Fruit fly (Drosophila melanogaster) whole organism, embryonic: ENCODE measurements around the gene CG15353.

Source experiments
- CG11560 ChIP-seq: fragments of 200-800 bp; sonication (Bioruptor generic); IDR thresholded peaks from 3 replicates; pipeline ENCODE4 v1.3.6; 2022; ENCODE audit warnings: missing biosample characterization, missing genetic modification characterization
- CG12659 ChIP-seq: fragments of 200-800 bp; sonication (Bioruptor generic); optimal IDR thresholded peaks from 3 replicates; lab custom pipeline; 2017; ENCODE audit warnings: mild to moderate bottlenecking, missing biosample characterization, missing genetic modification reagents, missing genetic modification characterization
- CG13424 ChIP-seq: fragments of 200-800 bp; sonication (Bioruptor generic); optimal IDR thresholded peaks from 2 replicates; lab custom pipeline; 2019; ENCODE audit warnings: missing biosample characterization, mild to moderate bottlenecking, missing genetic modification characterization, moderate library complexity
- CG14014 ChIP-seq: fragments of 200-800 bp; sonication (Bioruptor generic); IDR thresholded peaks from 2 replicates; pipeline ENCODE4 v1.3.6; 2022; ENCODE audit warnings: missing biosample characterization, missing genetic modification characterization
- CG14860 ChIP-seq: fragments of 200-800 bp; sonication (Bioruptor generic); IDR thresholded peaks from 3 replicates; pipeline ENCODE4 v1.3.6; 2022; ENCODE audit warnings: missing biosample characterization, missing genetic modification characterization; ENCODE audit not compliant: partially characterized antibody
- CG14965 ChIP-seq: fragments of 200-800 bp; sonication (Bioruptor generic); optimal IDR thresholded peaks from 2 replicates; lab custom pipeline; 2016; ENCODE audit warnings: missing biosample characterization, missing genetic modification characterization, borderline replicate concordance
- CG15269 ChIP-seq: fragments of 200-800 bp; sonication (Bioruptor generic); optimal IDR thresholded peaks from 2 replicates; lab custom pipeline; 2018; ENCODE audit warnings: missing biosample characterization, mild to moderate bottlenecking, missing genetic modification characterization, moderate library complexity
- CG17359 ChIP-seq: fragments of 200-800 bp; sonication (Bioruptor generic); optimal IDR thresholded peaks from 3 replicates; lab custom pipeline; 2018; ENCODE audit warnings: missing biosample characterization, mild to moderate bottlenecking, missing genetic modification characterization, moderate library complexity
- CG17802 ChIP-seq: fragments of 200-800 bp; sonication (Bioruptor generic); optimal IDR thresholded peaks from 2 replicates; lab custom pipeline; 2018; ENCODE audit warnings: missing biosample characterization, mild to moderate bottlenecking, missing genetic modification characterization, moderate library complexity
- CG30403 ChIP-seq: fragments of 200-800 bp; sonication (Bioruptor generic); optimal IDR thresholded peaks from 3 replicates; lab custom pipeline; 2016; ENCODE audit warnings: missing biosample characterization, missing genetic modification characterization
- CG34224 ChIP-seq: fragments of 200-800 bp; sonication (Bioruptor generic); IDR thresholded peaks from 3 replicates; pipeline ENCODE4 v1.3.6; 2022; ENCODE audit warnings: missing biosample characterization, missing genetic modification characterization; ENCODE audit not compliant: partially characterized antibody
- CG6791 ChIP-seq: fragments of 200-800 bp; sonication (Bioruptor generic); IDR thresholded peaks from 3 replicates; pipeline ENCODE4 v1.3.6; 2022; ENCODE audit warnings: missing biosample characterization, missing genetic modification characterization; ENCODE audit not compliant: partially characterized antibody
- CG7271 ChIP-seq: fragments of 200-800 bp; sonication (Bioruptor generic); optimal IDR thresholded peaks from 2 replicates; lab custom pipeline; 2018; ENCODE audit warnings: missing biosample characterization, mild to moderate bottlenecking, missing genetic modification characterization, moderate library complexity
- CG7556 ChIP-seq: fragments of 200-800 bp; sonication (Bioruptor generic); optimal IDR thresholded peaks from 2 replicates; lab custom pipeline; 2017; ENCODE audit warnings: missing biosample characterization, mild to moderate bottlenecking, missing genetic modification characterization
- CG8359 ChIP-seq: fragments of 200-800 bp; sonication (Bioruptor generic); optimal IDR thresholded peaks from 2 replicates; lab custom pipeline; 2017; ENCODE audit warnings: missing biosample characterization, mild to moderate bottlenecking, missing genetic modification characterization, borderline replicate concordance
- CG9727 ChIP-seq: fragments of 200-800 bp; sonication (Bioruptor generic); optimal IDR thresholded peaks from 3 replicates; lab custom pipeline; 2017; ENCODE audit warnings: missing biosample characterization, mild to moderate bottlenecking, missing genetic modification characterization
- CG9797 ChIP-seq: fragments of 200-800 bp; sonication (Bioruptor generic); optimal IDR thresholded peaks from 3 replicates; lab custom pipeline; 2018; ENCODE audit warnings: missing biosample characterization, mild to moderate bottlenecking, missing genetic modification characterization
- CHES-1-like ChIP-seq: fragments of 200-800 bp; sonication (Bioruptor generic); optimal IDR thresholded peaks from 2 replicates; lab custom pipeline; 2016; ENCODE audit warnings: missing biosample characterization, missing genetic modification characterization
- Camta ChIP-seq: fragments of 200-800 bp; sonication (Bioruptor generic); optimal IDR thresholded peaks from 2 replicates; lab custom pipeline; 2016; ENCODE audit warnings: missing biosample characterization, missing genetic modification characterization
- CkIIα-i1 ChIP-seq: fragments of 200-800 bp; sonication (Bioruptor generic); IDR thresholded peaks from 2 replicates; pipeline ENCODE4 v1.3.6; 2022; ENCODE audit warnings: missing biosample characterization, missing genetic modification characterization
- Doc3 ChIP-seq: fragments of 200-800 bp; sonication (Bioruptor generic); IDR thresholded peaks from 3 replicates; pipeline ENCODE4 v1.3.6; 2022; ENCODE audit warnings: missing biosample characterization, missing genetic modification characterization; ENCODE audit not compliant: partially characterized antibody
- H15 ChIP-seq: fragments of 200-800 bp; sonication (Bioruptor generic); IDR thresholded peaks from 3 replicates; pipeline ENCODE4 v1.3.6; 2022; ENCODE audit warnings: missing biosample characterization, missing genetic modification characterization
- HHEX ChIP-seq: fragments of 200-800 bp; sonication (Bioruptor generic); optimal IDR thresholded peaks from 3 replicates; lab custom pipeline; 2017; ENCODE audit warnings: missing biosample characterization, mild to moderate bottlenecking, missing genetic modification characterization, missing genetic modification reagents
- Hr78 ChIP-seq, 2 experiments: fragments of 200-800 bp in 1 of 2; fragments of >200 bp in 1 of 2; sonication (Bioruptor generic) in 1 of 2; optimal IDR thresholded peaks; 2 replicates each; lab custom pipeline; 2017 to 2019; ENCODE audit warnings: missing biosample characterization in 2 of 2, missing genetic modification characterization in 2 of 2, mild to moderate bottlenecking in 1 of 2, moderate library complexity in 1 of 2
- MBD-R2 ChIP-seq: fragments of 200-800 bp; sonication (Bioruptor generic); IDR thresholded peaks from 2 replicates; pipeline ENCODE4 v1.3.6; 2022; ENCODE audit warnings: missing biosample characterization, missing genetic modification characterization
- NFAT ChIP-seq: fragments of 200-800 bp; sonication (Bioruptor generic); IDR thresholded peaks from 2 replicates; pipeline ENCODE4 v1.3.6; 2022; ENCODE audit warnings: missing biosample characterization, missing genetic modification characterization
- Pdp1 ChIP-seq, 2 experiments: fragments of 200-800 bp; sonication (Bioruptor generic); optimal IDR thresholded peaks; 3 replicates each; lab custom pipeline; 2016; ENCODE audit warnings: missing biosample characterization in 2 of 2, missing genetic modification characterization in 2 of 2, mild to moderate bottlenecking in 1 of 2, moderate library complexity in 1 of 2
- amos ChIP-seq: fragments of 200-800 bp; sonication (Bioruptor generic); IDR thresholded peaks from 2 replicates; pipeline ENCODE4 v1.3.6; 2022; ENCODE audit warnings: missing biosample characterization, missing genetic modification characterization; ENCODE audit not compliant: partially characterized antibody
- ato ChIP-seq: fragments of 200-800 bp; sonication (Bioruptor generic); IDR thresholded peaks from 2 replicates; pipeline ENCODE4 v1.3.6; 2022; ENCODE audit warnings: missing biosample characterization, missing genetic modification characterization; ENCODE audit not compliant: partially characterized antibody
- bbx ChIP-seq: fragments of 200-800 bp; sonication (Bioruptor generic); IDR thresholded peaks from 2 replicates; pipeline ENCODE4 v1.3.6; 2022; ENCODE audit warnings: missing biosample characterization, missing genetic modification characterization; ENCODE audit not compliant: partially characterized antibody
- bsh ChIP-seq, 2 experiments: fragments of 200-800 bp; sonication (Bioruptor generic); optimal IDR thresholded peaks; 2 replicates each; lab custom pipeline; 2017 to 2018; ENCODE audit warnings: mild to moderate bottlenecking in 2 of 2, missing biosample characterization in 2 of 2, missing genetic modification characterization in 2 of 2, moderate library complexity in 1 of 2
- esg ChIP-seq: fragments of 200-800 bp; sonication (Bioruptor generic); conservative IDR thresholded peaks from 2 replicates; pipeline ENCODE4 v1.3.6; 2022; ENCODE audit warnings: missing biosample characterization, missing genetic modification characterization
- gem ChIP-seq: fragments of 200-800 bp; sonication (Bioruptor generic); optimal IDR thresholded peaks from 2 replicates; lab custom pipeline; 2019; ENCODE audit warnings: missing biosample characterization, mild to moderate bottlenecking, missing genetic modification characterization, moderate library complexity
- hb ChIP-seq: fragments of 200-800 bp; sonication (Bioruptor generic); IDR thresholded peaks from 3 replicates; pipeline ENCODE4 v1.3.6; 2022; ENCODE audit warnings: missing biosample characterization, missing genetic modification characterization; ENCODE audit not compliant: partially characterized antibody
- jing ChIP-seq: fragments of 200-800 bp; sonication (Bioruptor generic); optimal IDR thresholded peaks from 2 replicates; lab custom pipeline; 2018; ENCODE audit warnings: missing biosample characterization, mild to moderate bottlenecking, missing genetic modification characterization
- klu ChIP-seq: fragments of 200-800 bp; sonication (Bioruptor generic); IDR thresholded peaks from 2 replicates; pipeline ENCODE4 v1.3.6; 2022; ENCODE audit warnings: missing biosample characterization, missing genetic modification characterization
- knrl ChIP-seq: fragments of 200-800 bp; sonication (Bioruptor generic); IDR thresholded peaks from 3 replicates; pipeline ENCODE4 v1.3.6; 2022; ENCODE audit warnings: missing biosample characterization, missing genetic modification characterization; ENCODE audit not compliant: partially characterized antibody
- nom ChIP-seq: fragments of 200-800 bp; sonication (Bioruptor generic); optimal IDR thresholded peaks from 2 replicates; lab custom pipeline; 2017; ENCODE audit warnings: missing biosample characterization, missing genetic modification characterization, mild to moderate bottlenecking, moderate library complexity, missing genetic modification reagents
- sd ChIP-seq: fragments of 200-800 bp; sonication (Bioruptor generic); optimal IDR thresholded peaks from 3 replicates; lab custom pipeline; 2018; ENCODE audit warnings: missing biosample characterization, mild to moderate bottlenecking, missing genetic modification characterization, moderate library complexity
- sima ChIP-seq: fragments of 200-800 bp; sonication (Bioruptor generic); optimal IDR thresholded peaks from 2 replicates; lab custom pipeline; 2016; ENCODE audit warnings: missing biosample characterization, missing genetic modification characterization
- slou ChIP-seq: fragments of 200-800 bp; sonication (Bioruptor generic); optimal IDR thresholded peaks from 3 replicates; lab custom pipeline; 2016; ENCODE audit warnings: missing biosample characterization, missing genetic modification characterization
- sr ChIP-seq: fragments of 200-800 bp; sonication (Bioruptor generic); IDR thresholded peaks from 3 replicates; pipeline ENCODE4 v1.3.6; 2022; ENCODE audit warnings: missing biosample characterization, missing genetic modification characterization
- stwl ChIP-seq: fragments of 200-800 bp; sonication (Bioruptor generic); optimal IDR thresholded peaks from 3 replicates; lab custom pipeline; 2018; ENCODE audit warnings: missing biosample characterization, mild to moderate bottlenecking, missing genetic modification characterization, moderate library complexity
- tgo ChIP-seq: fragments of 200-800 bp; sonication (Bioruptor generic); IDR thresholded peaks from 3 replicates; pipeline ENCODE4 v1.3.6; 2022; ENCODE audit warnings: missing biosample characterization, missing genetic modification characterization
- ttk ChIP-seq: fragments of 200-800 bp; sonication (Bioruptor generic); IDR thresholded peaks from 2 replicates; pipeline ENCODE4 v2.1.2; 2022; ENCODE audit warnings: missing biosample characterization, missing genetic modification characterization
- twi ChIP-seq: fragments of 200-800 bp; optimal IDR thresholded peaks from 2 replicates; lab custom pipeline; 2019; ENCODE audit warnings: missing biosample characterization, mild to moderate bottlenecking, missing genetic modification characterization, moderate library complexity
- vvl ChIP-seq: fragments of 200-800 bp; sonication (Bioruptor generic); IDR thresholded peaks from 2 replicates; pipeline ENCODE4 v1.3.6; 2022; ENCODE audit warnings: missing biosample characterization, missing genetic modification characterization
- wek ChIP-seq: fragments of 200-800 bp; sonication (Bioruptor generic); optimal IDR thresholded peaks from 3 replicates; lab custom pipeline; 2018; ENCODE audit warnings: missing biosample characterization, mild to moderate bottlenecking, missing genetic modification characterization, moderate library complexity
- z ChIP-seq: fragments of 200-800 bp; sonication (Bioruptor generic); IDR thresholded peaks from 3 replicates; pipeline ENCODE4 v1.3.6; 2022; ENCODE audit warnings: missing biosample characterization, missing genetic modification characterization

The CG15353 gene

dm6 chr2L:2013057-2013456 lies 6.1 kb upstream of the CG15353 start:
- TF ChIP-seq bsh (GFP tag; optimal IDR thresholded peaks at IDR 0.05; lab: Kevin White, UChicago) (no peak), CG17359 (tag; lab: Kevin White, UChicago) (no peak), slou (no peak), CG6791 (GFP tag; lab: Robert Waterston, UW) (peak; percentile 70; the same call in 2 of the 3 replicates), Camta (GFP tag; lab: Kevin White, UChicago) (no peak), z (no peak), Doc3 (no peak; the same call in 2 of the 3 replicates), twi (tag; lab: Kevin White, UChicago) (no peak), klu (GFP tag; lab: Robert Waterston, UW) (no peak), MBD-R2 (GFP tag; lab: Robert Waterston, UW) (no peak), NFAT (GFP tag; lab: Robert Waterston, UW) (no peak), H15 (GFP tag; lab: Robert Waterston, UW) (no peak), ato (GFP tag; lab: Robert Waterston, UW) (no peak), bbx (GFP tag; lab: Robert Waterston, UW) (peak; percentile 68; the same call in 1 of the 2 replicates), CG11560 (tag; lab: Robert Waterston, UW) (no peak), CG15269 (tag; lab: Kevin White, UChicago) (no peak), CG7271 (tag; lab: Kevin White, UChicago) (no peak), CG34224 (no peak), sr (GFP tag; lab: Robert Waterston, UW) (no peak), HHEX (GFP tag; lab: Kevin White, UChicago) (no peak), CG17802 (tag; lab: Kevin White, UChicago) (no peak), sd (tag; lab: Kevin White, UChicago) (no peak), jing (GFP tag; lab: Kevin White, UChicago) (no peak), vvl (GFP tag; lab: Robert Waterston, UW) (peak; percentile 8; the same call in 1 of the 2 replicates), CG7556 (GFP tag; lab: Kevin White, UChicago) (no peak), CG14014 (GFP tag; lab: Robert Waterston, UW) (no peak), knrl (GFP tag; lab: Robert Waterston, UW) (peak; percentile 41; the same call in 1 of the 3 replicates), stwl (tag; lab: Kevin White, UChicago) (no peak), CG8359 (GFP tag; lab: Kevin White, UChicago) (no peak), CG13424 (tag; lab: Kevin White, UChicago) (no peak), hb (no peak), ttk (no peak), Pdp1 (GFP tag; optimal IDR thresholded peaks at IDR 0.05; lab: Kevin White, UChicago) (peak in 1 of 2 experiments; percentile 7), gem (tag; lab: Kevin White, UChicago) (no peak), CG14965 (GFP tag; lab: Kevin White, UChicago) (no peak), nom (GFP tag; lab: Kevin White, UChicago) (no peak), sima (GFP tag; lab: Kevin White, UChicago) (no peak), amos (GFP tag; lab: Robert Waterston, UW) (peak; percentile 78; the same call in 1 of the 2 replicates), CG14860 (0 out of 3 replicates have a peak, but pooled peaks have one; percentile 29), CG30403 (GFP tag; lab: Kevin White, UChicago) (no peak), CG9797 (GFP tag; lab: Kevin White, UChicago) (no peak), tgo (GFP tag; lab: Robert Waterston, UW) (no peak), wek (GFP tag; lab: Kevin White, UChicago) (no peak), CG9727 (GFP tag; lab: Kevin White, UChicago) (no peak), CHES-1-like (GFP tag; lab: Kevin White, UChicago) (no peak), esg (GFP tag; lab: Robert Waterston, UW) (no peak), CG12659 (no peak), CkIIα-i1 (no peak), Hr78 (GFP tag; optimal IDR thresholded peaks at IDR 0.05; lab: Kevin White, UChicago) (no peak)
